Worm (Caenorhabditis elegans) whole organism, young adult: ENCODE results near the gene fdgt-1.

Source experiments
- B0261.1 ChIP-seq: sonication (generic microtip); optimal IDR thresholded peaks from 2 replicates; lab custom pipeline; 2016; ENCODE audit warnings: mild to moderate bottlenecking, missing genetic modification characterization, moderate library complexity, missing compliant biosample characterization
- C17E4.6 ChIP-seq: fragments of 200-800 bp; sonication (Bioruptor generic); IDR thresholded peaks from 2 replicates; pipeline ENCODE4 v1.3.6; 2022; ENCODE audit warnings: missing genetic modification reagents, missing genetic modification characterization, missing compliant biosample characterization
- D2030.7 ChIP-seq: fragments of 200-800 bp; sonication (Bioruptor generic); IDR thresholded peaks from 2 replicates; pipeline ENCODE4 v1.3.6; 2022; ENCODE audit warnings: missing genetic modification reagents, missing genetic modification characterization, missing compliant biosample characterization
- F49E8.2 ChIP-seq: sonication (generic microtip); optimal IDR thresholded peaks from 3 replicates; lab custom pipeline; 2017; ENCODE audit warnings: missing genetic modification characterization, mild to moderate bottlenecking, missing compliant biosample characterization, antibody characterized with exemption, moderate library complexity; ENCODE audit not compliant: insufficient read depth
- F57A8.1 ChIP-seq: fragments of 200-800 bp; sonication (Bioruptor generic); optimal IDR thresholded peaks from 2 replicates; lab custom pipeline; 2018; ENCODE audit warnings: mild to moderate bottlenecking, missing genetic modification characterization, moderate library complexity, missing compliant biosample characterization
- K11D2.4 ChIP-seq: fragments of 200-800 bp; sonication (Bioruptor generic); IDR thresholded peaks from 2 replicates; pipeline ENCODE4 v1.3.6; 2022; ENCODE audit warnings: missing genetic modification reagents, missing genetic modification characterization, missing compliant biosample characterization
- Y67H2A.10 ChIP-seq: fragments of 200-800 bp; sonication (Bioruptor generic); conservative IDR thresholded peaks from 2 replicates; pipeline ENCODE4 v1.3.6; 2022; ENCODE audit warnings: missing genetic modification reagents, missing genetic modification characterization, missing compliant biosample characterization
- Y79H2A.3 ChIP-seq: fragments of 200-800 bp; sonication (Bioruptor generic); conservative IDR thresholded peaks from 2 replicates; pipeline ENCODE4 v1.3.6; 2022; ENCODE audit warnings: missing genetic modification reagents, missing genetic modification characterization, missing compliant biosample characterization
- ZK185.1 ChIP-seq: sonication (generic microtip); optimal IDR thresholded peaks from 2 replicates; lab custom pipeline; 2016; ENCODE audit warnings: mild to moderate bottlenecking, missing genetic modification characterization, missing compliant biosample characterization; ENCODE audit not compliant: poor library complexity, severe bottlenecking
- akir-1 ChIP-seq: fragments of 200-800 bp; sonication (Bioruptor generic); optimal IDR thresholded peaks from 2 replicates; lab custom pipeline; 2018; ENCODE audit warnings: mild to moderate bottlenecking, missing genetic modification characterization, moderate library complexity, missing compliant biosample characterization
- athp-1 ChIP-seq: sonication (generic microtip); optimal IDR thresholded peaks from 2 replicates; lab custom pipeline; 2017; ENCODE audit warnings: mild to moderate bottlenecking, missing genetic modification characterization, missing compliant biosample characterization
- attf-3 ChIP-seq: fragments of 200-800 bp; sonication (Bioruptor generic); conservative IDR thresholded peaks from 2 replicates; pipeline ENCODE4 v1.3.6; 2022; ENCODE audit warnings: missing genetic modification reagents, missing genetic modification characterization, missing compliant biosample characterization
- cebp-1 ChIP-seq, 2 experiments: fragments of 200-800 bp in 1 of 2; sonication (Bioruptor generic) in 1 of 2; sonication (generic microtip) in 1 of 2; IDR thresholded peaks in 1 of 2; optimal IDR thresholded peaks in 1 of 2; 2 replicates each; pipeline versions ENCODE4 v1.3.6 to Lab custom; 2017 to 2022; ENCODE audit warnings: missing compliant biosample characterization in 2 of 2, missing genetic modification characterization in 2 of 2, mild to moderate bottlenecking in 1 of 2, missing genetic modification reagents in 1 of 2, moderate library complexity in 1 of 2
- cebp-2 ChIP-seq: fragments of 200-800 bp; sonication (Bioruptor generic); IDR thresholded peaks from 2 replicates; pipeline ENCODE4 v1.3.6; 2022; ENCODE audit warnings: missing genetic modification characterization, missing compliant biosample characterization
- ceh-27 ChIP-seq: fragments of 200-800 bp; sonication (Bioruptor generic); optimal IDR thresholded peaks from 2 replicates; lab custom pipeline; 2018; ENCODE audit warnings: mild to moderate bottlenecking, missing genetic modification characterization, moderate library complexity, missing compliant biosample characterization
- ceh-79 ChIP-seq: sonication (generic microtip); optimal IDR thresholded peaks from 2 replicates; lab custom pipeline; 2017; ENCODE audit warnings: mild to moderate bottlenecking, missing genetic modification characterization, missing compliant biosample characterization
- chd-7 ChIP-seq: sonication (generic microtip); optimal IDR thresholded peaks from 2 replicates; lab custom pipeline; 2016; ENCODE audit warnings: mild to moderate bottlenecking, missing genetic modification characterization, moderate library complexity, missing compliant biosample characterization
- dpff-1 ChIP-seq: sonication (generic microtip); optimal IDR thresholded peaks from 2 replicates; lab custom pipeline; 2017; ENCODE audit warnings: mild to moderate bottlenecking, missing genetic modification characterization, missing compliant biosample characterization
- him-1 ChIP-seq: sonication (generic microtip); optimal IDR thresholded peaks from 2 replicates; lab custom pipeline; 2016; ENCODE audit warnings: missing genotype, missing genetic modification reagents, missing genetic modification characterization, missing compliant biosample characterization
- hlh-12 ChIP-seq: sonication (generic microtip); optimal IDR thresholded peaks from 2 replicates; lab custom pipeline; 2016; ENCODE audit warnings: missing genetic modification characterization, missing compliant biosample characterization
- hrde-1 ChIP-seq: sonication (generic microtip); optimal IDR thresholded peaks from 2 replicates; lab custom pipeline; 2016; ENCODE audit warnings: missing genetic modification characterization, mild to moderate bottlenecking, missing compliant biosample characterization, moderate library complexity, missing genotype, missing genetic modification reagents, borderline replicate concordance
- let-526 ChIP-seq: fragments of 200-800 bp; sonication (Bioruptor generic); IDR thresholded peaks from 2 replicates; pipeline ENCODE4 v1.3.6; 2022; ENCODE audit warnings: missing genetic modification reagents, missing genetic modification characterization, missing compliant biosample characterization
- lin-26 ChIP-seq: fragments of 200-800 bp; sonication (Bioruptor generic); IDR thresholded peaks from 2 replicates; pipeline ENCODE4 v1.3.6; 2022; ENCODE audit warnings: missing genetic modification reagents, missing genetic modification characterization, missing compliant biosample characterization
- lin-40 ChIP-seq: sonication (generic microtip); optimal IDR thresholded peaks from 2 replicates; lab custom pipeline; 2016; ENCODE audit warnings: missing genetic modification characterization, mild to moderate bottlenecking, missing compliant biosample characterization, missing genotype, missing genetic modification reagents
- nfya-1 ChIP-seq: sonication (generic microtip); optimal IDR thresholded peaks from 2 replicates; lab custom pipeline; 2017; ENCODE audit warnings: antibody characterized with exemption, missing compliant biosample characterization, missing genetic modification characterization, borderline replicate concordance; ENCODE audit not compliant: insufficient read depth
- nhr-80 ChIP-seq: sonication (generic microtip); optimal IDR thresholded peaks from 2 replicates; lab custom pipeline; 2016; ENCODE audit warnings: missing genetic modification characterization, missing compliant biosample characterization
- nhr-90 ChIP-seq: sonication (generic microtip); optimal IDR thresholded peaks from 2 replicates; lab custom pipeline; 2016; ENCODE audit warnings: missing genotype, mild to moderate bottlenecking, missing genetic modification characterization, missing compliant biosample characterization
- rpc-1 ChIP-seq, 2 experiments: fragments of 150-350 bp in 1 of 2; sonication (generic microtip) in 1 of 2; optimal IDR thresholded peaks; 2 replicates each; lab custom pipeline; 2014 to 2018; ENCODE audit warnings: missing biosample characterization in 1 of 2, missing genetic modification characterization in 1 of 2, missing genetic modification reagents in 1 of 2, missing genotype in 1 of 2
- sea-2 ChIP-seq: fragments of 200-800 bp; sonication (Bioruptor generic); IDR thresholded peaks from 2 replicates; pipeline ENCODE4 v1.3.6; 2022; ENCODE audit warnings: missing genetic modification characterization, missing compliant biosample characterization
- snpc-1.3 ChIP-seq: sonication (generic microtip); optimal IDR thresholded peaks from 2 replicates; lab custom pipeline; 2017; ENCODE audit warnings: missing genetic modification characterization, mild to moderate bottlenecking, missing compliant biosample characterization, antibody characterized with exemption, moderate library complexity, missing genotype, missing genetic modification reagents; ENCODE audit not compliant: insufficient read depth
- tbp1 ChIP-seq: fragments of 200-800 bp; sonication (Bioruptor generic); optimal IDR thresholded peaks from 2 replicates; lab custom pipeline; 2018; ENCODE audit warnings: mild to moderate bottlenecking, missing genetic modification characterization, missing compliant biosample characterization
- tlf-1 ChIP-seq: fragments of 200-800 bp; sonication (Bioruptor generic); optimal IDR thresholded peaks from 2 replicates; lab custom pipeline; 2018; ENCODE audit warnings: mild to moderate bottlenecking, missing genetic modification characterization, missing compliant biosample characterization
- unc-130 ChIP-seq: sonication (generic microtip); optimal IDR thresholded peaks from 2 replicates; lab custom pipeline; 2016; ENCODE audit warnings: missing genetic modification reagents, missing genetic modification characterization, missing compliant biosample characterization
- unc-62 ChIP-seq: fragments of 150-350 bp; optimal IDR thresholded peaks from 2 replicates; lab custom pipeline; 2014; ENCODE audit warnings: missing biosample characterization, missing genetic modification reagents, missing genetic modification characterization
- zim-3 ChIP-seq: sonication (generic microtip); optimal IDR thresholded peaks from 2 replicates; lab custom pipeline; 2017; ENCODE audit warnings: mild to moderate bottlenecking, missing genetic modification characterization, moderate library complexity, missing compliant biosample characterization
- ztf-18 ChIP-seq: sonication (generic microtip); optimal IDR thresholded peaks from 2 replicates; lab custom pipeline; 2016; ENCODE audit warnings: missing genotype, mild to moderate bottlenecking, missing genetic modification characterization, missing compliant biosample characterization
- ztf-22 ChIP-seq: fragments of 200-800 bp; sonication (Bioruptor generic); optimal IDR thresholded peaks from 2 replicates; lab custom pipeline; 2018; ENCODE audit warnings: mild to moderate bottlenecking, missing genetic modification characterization, moderate library complexity, missing compliant biosample characterization
- ztf-28 ChIP-seq: fragments of 200-800 bp; sonication (Bioruptor generic); IDR thresholded peaks from 2 replicates; pipeline ENCODE4 v1.3.6; 2022; ENCODE audit warnings: missing genetic modification reagents, missing genetic modification characterization, missing compliant biosample characterization

Gene fdgt-1

DNA sequence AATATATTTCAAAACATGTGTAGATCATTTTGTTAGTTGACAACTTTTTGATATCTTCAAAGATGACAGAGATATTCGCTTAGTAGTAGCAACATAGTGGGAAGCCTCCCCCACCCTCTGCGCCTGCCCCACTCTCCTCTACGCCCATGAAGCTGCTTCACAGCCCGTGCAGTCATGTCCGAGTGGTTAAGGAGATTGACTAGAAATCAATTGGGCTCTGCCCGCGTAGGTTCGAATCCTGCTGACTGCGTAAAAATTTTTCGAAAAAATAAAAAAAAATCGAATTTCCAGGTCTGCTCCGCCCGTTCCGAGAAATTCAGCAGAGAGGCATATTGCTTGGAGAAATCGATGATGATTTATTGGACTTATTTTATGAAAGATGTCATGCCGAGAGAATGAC is 15.5 kb downstream of the fdgt-1 start (continued):
- TF ChIP-seq hlh-12 (no peak), cebp-1 (GFP tag; IDR thresholded peaks at IDR 0.05; lab: Robert Waterston, UW) (no peak), cebp-1 (tag; optimal IDR thresholded peaks at IDR 0.05; lab: Kevin White, UChicago) (no peak), Y79H2A.3 (GFP tag; lab: Robert Waterston, UW) (no peak), ztf-28 (GFP tag; lab: Robert Waterston, UW) (0 out of 2 replicates have a peak, but pooled peaks have one; percentile 64), lin-40 (tag; lab: Kevin White, UChicago) (no peak), lin-26 (GFP tag; lab: Robert Waterston, UW) (no peak), ZK185.1 (tag; lab: Kevin White, UChicago) (peak; percentile 15), cebp-2 (GFP tag; lab: Robert Waterston, UW) (0 out of 2 replicates have a peak, but pooled peaks have one; percentile 63), F57A8.1 (GFP tag; lab: Kevin White, UChicago) (no peak), unc-62 (GFP tag; lab: Kevin White, UChicago) (no peak), him-1 (tag; lab: Kevin White, UChicago) (peak; percentile 44), sea-2 (GFP tag; lab: Robert Waterston, UW) (no peak), K11D2.4 (GFP tag; lab: Robert Waterston, UW) (0 out of 2 replicates have a peak, but pooled peaks have one; percentile 23), ceh-27 (GFP tag; lab: Kevin White, UChicago) (peak; percentile 26), hrde-1 (no peak), Y67H2A.10 (GFP tag; lab: Robert Waterston, UW) (no peak), nfya-1 (tag; lab: Kevin White, UChicago) (no peak), let-526 (GFP tag; lab: Robert Waterston, UW) (no peak), D2030.7 (GFP tag; lab: Robert Waterston, UW) (peak; percentile 28; the same call in 1 of the 2 replicates), attf-3 (GFP tag; lab: Robert Waterston, UW) (0 out of 2 replicates have a peak, but pooled peaks have one; percentile 32), ztf-22 (GFP tag; lab: Kevin White, UChicago) (no peak), athp-1 (tag; lab: Kevin White, UChicago) (peak; percentile 9), unc-130 (GFP tag; lab: Kevin White, UChicago) (no peak), akir-1 (GFP tag; lab: Kevin White, UChicago) (no peak)

- TF ChIP-seq F49E8.2 (tag; lab: Kevin White, UChicago) (no peak), tbp1 (peak; percentile 75), nhr-90 (no peak), rpc-1 (optimal IDR thresholded peaks at IDR 0.05; lab: Kevin White, UChicago) (peak; percentile 23), rpc-1 (tag; optimal IDR thresholded peaks at IDR 0.05; lab: Kevin White, UChicago) (peak; percentile 65), C17E4.6 (no peak), nhr-80 (tag; lab: Kevin White, UChicago) (no peak), cebp-2 (GFP tag; lab: Robert Waterston, UW) (no peak), dpff-1 (tag; lab: Kevin White, UChicago) (no peak), tlf-1 (GFP tag; lab: Kevin White, UChicago) (no peak), chd-7 (tag; lab: Kevin White, UChicago) (no peak), B0261.1 (tag; lab: Kevin White, UChicago) (no peak), ztf-18 (tag; lab: Kevin White, UChicago) (no peak), lin-40 (tag; lab: Kevin White, UChicago) (no peak), snpc-1.3 (no peak), zim-3 (tag; lab: Kevin White, UChicago) (no peak), ceh-79 (tag; lab: Kevin White, UChicago) (no peak), D2030.7 (GFP tag; lab: Robert Waterston, UW) (no peak)
Observed at ce11 chrII:1521956-1522355, 17.6 kb downstream of the fdgt-1 start.
